Worm (Caenorhabditis elegans) whole organism, young adult: Measurements from ENCODE around the gene T23B7.3.

Experiments used
- B0019.2 ChIP-seq: fragments of 200-800 bp; sonication (Bioruptor generic); conservative IDR thresholded peaks from 2 replicates; pipeline ENCODE4 v1.3.6; 2022; ENCODE audit warnings: missing genetic modification reagents, missing genetic modification characterization, missing compliant biosample characterization
- B0035.1 ChIP-seq: sonication (generic microtip); optimal IDR thresholded peaks from 2 replicates; lab custom pipeline; 2016; ENCODE audit warnings: missing genetic modification characterization, mild to moderate bottlenecking, missing compliant biosample characterization, missing genotype, missing genetic modification reagents
- B0261.1 ChIP-seq: sonication (generic microtip); optimal IDR thresholded peaks from 2 replicates; lab custom pipeline; 2016; ENCODE audit warnings: mild to moderate bottlenecking, missing genetic modification characterization, moderate library complexity, missing compliant biosample characterization
- C06A6.2 ChIP-seq: fragments of 200-800 bp; sonication (Bioruptor generic); conservative IDR thresholded peaks from 2 replicates; pipeline ENCODE4 v1.3.6; 2022; ENCODE audit warnings: missing genetic modification characterization, missing compliant biosample characterization
- F10E7.11 ChIP-seq: sonication (generic microtip); optimal IDR thresholded peaks from 2 replicates; lab custom pipeline; 2017; ENCODE audit warnings: mild to moderate bottlenecking, missing genetic modification characterization, moderate library complexity, missing compliant biosample characterization
- F33H1.4 ChIP-seq: fragments of 200-800 bp; sonication (Bioruptor generic); IDR thresholded peaks from 2 replicates; pipeline ENCODE4 v1.3.6; 2022; ENCODE audit warnings: missing genetic modification reagents, missing genetic modification characterization, missing compliant biosample characterization
- F49E8.2 ChIP-seq: sonication (generic microtip); optimal IDR thresholded peaks from 3 replicates; lab custom pipeline; 2017; ENCODE audit warnings: missing genetic modification characterization, mild to moderate bottlenecking, missing compliant biosample characterization, antibody characterized with exemption, moderate library complexity; ENCODE audit not compliant: insufficient read depth
- F52B5.7 ChIP-seq: sonication (generic microtip); optimal IDR thresholded peaks from 2 replicates; lab custom pipeline; 2016; ENCODE audit warnings: mild to moderate bottlenecking, missing genetic modification characterization, missing compliant biosample characterization
- K11D2.4 ChIP-seq: fragments of 200-800 bp; sonication (Bioruptor generic); IDR thresholded peaks from 2 replicates; pipeline ENCODE4 v1.3.6; 2022; ENCODE audit warnings: missing genetic modification reagents, missing genetic modification characterization, missing compliant biosample characterization
- T26A5.8 ChIP-seq: sonication (generic microtip); optimal IDR thresholded peaks from 2 replicates; lab custom pipeline; 2016; ENCODE audit warnings: missing genetic modification characterization, missing compliant biosample characterization
- Y53F4B.3 ChIP-seq: fragments of 200-800 bp; sonication (Bioruptor generic); IDR thresholded peaks from 2 replicates; pipeline ENCODE4 v1.3.6; 2022; ENCODE audit warnings: missing genetic modification reagents, missing genetic modification characterization, missing compliant biosample characterization
- ama-1 ChIP-seq, 3 experiments: fragments of 150-350 bp in 1 of 3; sonication (generic microtip) in 2 of 3; optimal IDR thresholded peaks; 2 replicates each; lab custom pipeline; 2014 to 2018; ENCODE audit warnings: missing biosample characterization in 2 of 3, missing genetic modification characterization in 2 of 3, missing genetic modification reagents in 2 of 3
- aptf-2 ChIP-seq: fragments of 200-800 bp; sonication (Bioruptor generic); conservative IDR thresholded peaks from 2 replicates; pipeline ENCODE4 v1.3.6; 2022; ENCODE audit warnings: missing genetic modification reagents, missing genetic modification characterization, missing compliant biosample characterization
- aptf-3 ChIP-seq: fragments of 200-800 bp; sonication (Bioruptor generic); IDR thresholded peaks from 2 replicates; pipeline ENCODE4 v1.3.6; 2022; ENCODE audit warnings: missing genetic modification characterization, missing compliant biosample characterization
- athp-1 ChIP-seq: sonication (generic microtip); optimal IDR thresholded peaks from 2 replicates; lab custom pipeline; 2017; ENCODE audit warnings: mild to moderate bottlenecking, missing genetic modification characterization, missing compliant biosample characterization
- attf-3 ChIP-seq: fragments of 200-800 bp; sonication (Bioruptor generic); conservative IDR thresholded peaks from 2 replicates; pipeline ENCODE4 v1.3.6; 2022; ENCODE audit warnings: missing genetic modification reagents, missing genetic modification characterization, missing compliant biosample characterization
- attf-6 ChIP-seq: fragments of 200-800 bp; sonication (Bioruptor generic); IDR thresholded peaks from 2 replicates; pipeline ENCODE4 v1.3.6; 2022; ENCODE audit warnings: missing genetic modification reagents, missing genetic modification characterization, missing compliant biosample characterization
- ceh-40 ChIP-seq: fragments of 200-800 bp; sonication (Bioruptor generic); IDR thresholded peaks from 2 replicates; pipeline ENCODE4 v1.3.6; 2022; ENCODE audit warnings: missing genetic modification characterization, missing compliant biosample characterization
- ceh-79 ChIP-seq: sonication (generic microtip); optimal IDR thresholded peaks from 2 replicates; lab custom pipeline; 2017; ENCODE audit warnings: mild to moderate bottlenecking, missing genetic modification characterization, missing compliant biosample characterization
- dox-1 ChIP-seq: fragments of 200-800 bp; sonication (Bioruptor generic); IDR thresholded peaks from 2 replicates; pipeline ENCODE4 v1.3.6; 2022; ENCODE audit warnings: missing genetic modification reagents, missing genetic modification characterization, missing compliant biosample characterization
- dpff-1 ChIP-seq: sonication (generic microtip); optimal IDR thresholded peaks from 2 replicates; lab custom pipeline; 2017; ENCODE audit warnings: mild to moderate bottlenecking, missing genetic modification characterization, missing compliant biosample characterization
- egl-44 ChIP-seq: fragments of 200-800 bp; sonication (Bioruptor generic); IDR thresholded peaks from 2 replicates; pipeline ENCODE4 v1.3.6; 2022; ENCODE audit warnings: missing genetic modification reagents, missing genetic modification characterization, missing compliant biosample characterization
- ets-4 ChIP-seq: fragments of 200-800 bp; sonication (Bioruptor generic); optimal IDR thresholded peaks from 2 replicates; lab custom pipeline; 2018; ENCODE audit warnings: mild to moderate bottlenecking, missing genetic modification characterization, missing compliant biosample characterization
- fkh-3 ChIP-seq: sonication (generic microtip); optimal IDR thresholded peaks from 2 replicates; lab custom pipeline; 2016; ENCODE audit warnings: mild to moderate bottlenecking, missing genetic modification characterization, missing compliant biosample characterization
- hlh-12 ChIP-seq: sonication (generic microtip); optimal IDR thresholded peaks from 2 replicates; lab custom pipeline; 2016; ENCODE audit warnings: missing genetic modification characterization, missing compliant biosample characterization
- lir-1 ChIP-seq: fragments of 200-800 bp; sonication (Bioruptor generic); conservative IDR thresholded peaks from 2 replicates; pipeline ENCODE4 v1.3.6; 2022; ENCODE audit warnings: missing genetic modification reagents, missing genetic modification characterization, missing compliant biosample characterization
- lsy-27 ChIP-seq: sonication (generic microtip); optimal IDR thresholded peaks from 2 replicates; lab custom pipeline; 2017; ENCODE audit warnings: missing genetic modification characterization, mild to moderate bottlenecking, missing compliant biosample characterization, antibody characterized with exemption, missing genotype, borderline replicate concordance; ENCODE audit not compliant: insufficient read depth
- madf-10 ChIP-seq: sonication (generic microtip); optimal IDR thresholded peaks from 2 replicates; lab custom pipeline; 2016; ENCODE audit warnings: mild to moderate bottlenecking, missing genetic modification characterization, missing compliant biosample characterization
- madf-3 ChIP-seq: fragments of 200-800 bp; sonication (Bioruptor generic); IDR thresholded peaks from 2 replicates; pipeline ENCODE4 v1.3.6; 2022; ENCODE audit warnings: missing genetic modification reagents, missing genetic modification characterization, missing compliant biosample characterization
- madf-6 ChIP-seq: fragments of 200-800 bp; sonication (Bioruptor generic); IDR thresholded peaks from 2 replicates; pipeline ENCODE4 v1.3.6; 2022; ENCODE audit warnings: missing genetic modification reagents, missing genetic modification characterization, missing compliant biosample characterization
- madf-8 ChIP-seq: fragments of 200-800 bp; sonication (Bioruptor generic); conservative IDR thresholded peaks from 2 replicates; pipeline ENCODE4 v1.3.6; 2022; ENCODE audit warnings: missing genetic modification reagents, missing genetic modification characterization, missing compliant biosample characterization
- mcd-1 ChIP-seq: fragments of 200-800 bp; sonication (Bioruptor generic); IDR thresholded peaks from 2 replicates; pipeline ENCODE4 v1.3.6; 2022; ENCODE audit warnings: missing genetic modification reagents, missing genetic modification characterization, missing compliant biosample characterization
- nfya-1 ChIP-seq: sonication (generic microtip); optimal IDR thresholded peaks from 2 replicates; lab custom pipeline; 2017; ENCODE audit warnings: antibody characterized with exemption, missing compliant biosample characterization, missing genetic modification characterization, borderline replicate concordance; ENCODE audit not compliant: insufficient read depth
- pbrm-1 ChIP-seq: fragments of 200-800 bp; sonication (Bioruptor generic); IDR thresholded peaks from 2 replicates; pipeline ENCODE4 v1.3.6; 2022; ENCODE audit warnings: missing genetic modification reagents, missing genetic modification characterization, missing compliant biosample characterization
- rcor-1 ChIP-seq: fragments of 200-800 bp; sonication (Bioruptor generic); IDR thresholded peaks from 2 replicates; pipeline ENCODE4 v1.3.6; 2022; ENCODE audit warnings: missing genetic modification reagents, missing genetic modification characterization, missing compliant biosample characterization
- rec-8 ChIP-seq, 2 experiments: sonication (generic microtip); optimal IDR thresholded peaks; 2 replicates each; lab custom pipeline; 2016; ENCODE audit warnings: mild to moderate bottlenecking in 2 of 2, missing genetic modification characterization in 2 of 2, missing genetic modification reagents in 2 of 2, missing genotype in 2 of 2, missing biosample characterization in 1 of 2, missing compliant biosample characterization in 1 of 2, moderate library complexity in 1 of 2
- somi-1 ChIP-seq: fragments of 200-800 bp; sonication (Bioruptor generic); optimal IDR thresholded peaks from 2 replicates; lab custom pipeline; 2018; ENCODE audit warnings: mild to moderate bottlenecking, missing genetic modification characterization, missing compliant biosample characterization
- tlf-1 ChIP-seq: fragments of 200-800 bp; sonication (Bioruptor generic); optimal IDR thresholded peaks from 2 replicates; lab custom pipeline; 2018; ENCODE audit warnings: mild to moderate bottlenecking, missing genetic modification characterization, missing compliant biosample characterization
- unc-62 ChIP-seq: fragments of 150-350 bp; optimal IDR thresholded peaks from 2 replicates; lab custom pipeline; 2014; ENCODE audit warnings: missing biosample characterization, missing genetic modification reagents, missing genetic modification characterization
- ztf-18 ChIP-seq: sonication (generic microtip); optimal IDR thresholded peaks from 2 replicates; lab custom pipeline; 2016; ENCODE audit warnings: missing genotype, mild to moderate bottlenecking, missing genetic modification characterization, missing compliant biosample characterization
- ztf-3 ChIP-seq: fragments of 200-800 bp; sonication (Bioruptor generic); optimal IDR thresholded peaks from 2 replicates; lab custom pipeline; 2018; ENCODE audit warnings: mild to moderate bottlenecking, missing genetic modification characterization, missing compliant biosample characterization

The T23B7.3 gene

ce11 chrII:4888527-4889487 lies 38.8 kb downstream of the T23B7.3 start, which contains the start of gene pgm-1 (continued):
- TF ChIP-seq Y53F4B.3 (GFP tag; lab: Robert Waterston, UW) (no peak), somi-1 (GFP tag; lab: Kevin White, UChicago) (no peak), mcd-1 (GFP tag; lab: Robert Waterston, UW) (0 out of 2 replicates have a peak, but pooled peaks have one; percentile 13), aptf-3 (GFP tag; lab: Robert Waterston, UW) (no peak), hlh-12 (no peak), pbrm-1 (no peak), athp-1 (tag; lab: Kevin White, UChicago) (no peak), B0261.1 (tag; lab: Kevin White, UChicago) (no peak), C06A6.2 (no peak), ama-1 (optimal IDR thresholded peaks at IDR 0.05; lab: Kevin White, UChicago) (no peak), ama-1 (GFP tag; optimal IDR thresholded peaks at IDR 0.05; lab: Kevin White, UChicago) (no peak), madf-6 (GFP tag; lab: Robert Waterston, UW) (peak; percentile 90), B0035.1 (tag; lab: Kevin White, UChicago) (no peak), tlf-1 (GFP tag; lab: Kevin White, UChicago) (no peak), T26A5.8 (tag; lab: Kevin White, UChicago) (no peak), K11D2.4 (GFP tag; lab: Robert Waterston, UW) (no peak), F49E8.2 (no peak), B0019.2 (GFP tag; lab: Robert Waterston, UW) (no peak), fkh-3 (tag; lab: Kevin White, UChicago) (no peak), lsy-27 (tag; lab: Kevin White, UChicago) (no peak), F33H1.4 (GFP tag; lab: Robert Waterston, UW) (peak; percentile 52; the same call in 1 of the 2 replicates), ceh-40 (GFP tag; lab: Robert Waterston, UW) (no peak), attf-6 (GFP tag; lab: Robert Waterston, UW) (no peak), rec-8 (tag; optimal IDR thresholded peaks at IDR 0.05; lab: Kevin White, UChicago) (no peak), rcor-1 (no peak), F52B5.7 (no peak), nfya-1 (tag; lab: Kevin White, UChicago) (no peak), ets-4 (GFP tag; lab: Kevin White, UChicago) (no peak), madf-3 (GFP tag; lab: Robert Waterston, UW) (no peak), madf-10 (tag; lab: Kevin White, UChicago) (no peak), unc-62 (GFP tag; lab: Kevin White, UChicago) (no peak), ztf-18 (tag; lab: Kevin White, UChicago) (no peak), ztf-3 (GFP tag; lab: Kevin White, UChicago) (no peak), dpff-1 (tag; lab: Kevin White, UChicago) (no peak), madf-8 (GFP tag; lab: Robert Waterston, UW) (peak; percentile 74), aptf-2 (no peak), F10E7.11 (tag; lab: Kevin White, UChicago) (no peak), egl-44 (no peak), lir-1 (GFP tag; lab: Robert Waterston, UW) (no peak), dox-1 (GFP tag; lab: Robert Waterston, UW) (peak; percentile 25; the same call in 1 of the 2 replicates), attf-3 (no peak), ceh-79 (tag; lab: Kevin White, UChicago) (no peak)
